Fruit fly (Drosophila melanogaster) whole organism, prepupa: Measurements from ENCODE around the gene CG42781.
A peak's percentile ranks its signal among the peaks of the same experiment; 100 is the strongest.

Source experiments
- Blimp-1 ChIP-seq: fragments of 200-800 bp; sonication (Bioruptor generic); optimal IDR thresholded peaks from 3 replicates; lab custom pipeline; 2017; ENCODE audit warnings: missing biosample characterization, missing genetic modification characterization, mild to moderate bottlenecking, moderate library complexity, missing genetic modification reagents
- CG10669 ChIP-seq: fragments of 200-800 bp; sonication (Bioruptor generic); optimal IDR thresholded peaks from 3 replicates; lab custom pipeline; 2018; ENCODE audit warnings: missing biosample characterization, mild to moderate bottlenecking, missing genetic modification characterization, moderate library complexity
- CG11294 ChIP-seq: fragments of 200-800 bp; sonication (Bioruptor generic); IDR thresholded peaks from 2 replicates; pipeline ENCODE4 v1.3.6; 2022; ENCODE audit warnings: missing biosample characterization, missing genetic modification characterization
- CG11762 ChIP-seq: fragments of 200-800 bp; sonication (Bioruptor generic); optimal IDR thresholded peaks from 3 replicates; lab custom pipeline; 2016; ENCODE audit warnings: missing biosample characterization, missing genetic modification characterization; ENCODE audit not compliant: insufficient read depth
- CG11902 ChIP-seq: fragments of 200-800 bp; sonication (Bioruptor generic); optimal IDR thresholded peaks from 3 replicates; lab custom pipeline; 2016; ENCODE audit warnings: missing biosample characterization, missing genetic modification characterization
- CG15336 ChIP-seq: fragments of 200-800 bp; sonication (Bioruptor generic); IDR thresholded peaks from 2 replicates; pipeline ENCODE4 v1.3.6; 2022; ENCODE audit warnings: missing biosample characterization, missing genetic modification characterization
- CG1621 ChIP-seq: fragments of 200-800 bp; sonication (Bioruptor generic); optimal IDR thresholded peaks from 3 replicates; lab custom pipeline; 2018; ENCODE audit warnings: missing biosample characterization, mild to moderate bottlenecking, missing genetic modification characterization
- CG31627 ChIP-seq: fragments of 200-800 bp; sonication (Bioruptor generic); optimal IDR thresholded peaks from 3 replicates; lab custom pipeline; 2016; ENCODE audit warnings: missing biosample characterization, missing genetic modification characterization
- CG32006 ChIP-seq: fragments of 200-800 bp; sonication (Bioruptor generic); optimal IDR thresholded peaks from 3 replicates; lab custom pipeline; 2017; ENCODE audit warnings: missing biosample characterization, mild to moderate bottlenecking, missing genetic modification characterization
- CG34406 ChIP-seq: fragments of 200-800 bp; sonication (Bioruptor generic); optimal IDR thresholded peaks from 3 replicates; lab custom pipeline; 2016; ENCODE audit warnings: missing biosample characterization, missing genetic modification characterization
- CG3919 ChIP-seq: fragments of 200-800 bp; sonication (Bioruptor generic); optimal IDR thresholded peaks from 3 replicates; lab custom pipeline; 2016; ENCODE audit warnings: missing biosample characterization, missing genetic modification characterization
- CG6276 ChIP-seq: fragments of 200-800 bp; sonication (Bioruptor generic); optimal IDR thresholded peaks from 2 replicates; lab custom pipeline; 2017; ENCODE audit warnings: missing biosample characterization, mild to moderate bottlenecking, missing genetic modification characterization
- CG6792 ChIP-seq: fragments of 200-800 bp; sonication (Bioruptor generic); optimal IDR thresholded peaks from 3 replicates; lab custom pipeline; 2016; ENCODE audit warnings: missing biosample characterization, missing genetic modification characterization
- CG6808 ChIP-seq: fragments of 200-800 bp; sonication (Bioruptor generic); optimal IDR thresholded peaks from 3 replicates; lab custom pipeline; 2017; ENCODE audit warnings: missing biosample characterization, missing genetic modification characterization, mild to moderate bottlenecking, moderate library complexity, missing genetic modification reagents
- CG6854 ChIP-seq: fragments of 200-800 bp; sonication (Bioruptor generic); optimal IDR thresholded peaks from 2 replicates; lab custom pipeline; 2017; ENCODE audit warnings: missing biosample characterization, mild to moderate bottlenecking, missing genetic modification characterization
- CG7368 ChIP-seq: fragments of 200-800 bp; sonication (Bioruptor generic); optimal IDR thresholded peaks from 3 replicates; lab custom pipeline; 2016; ENCODE audit warnings: missing biosample characterization, missing genetic modification characterization
- CG8119 ChIP-seq: fragments of 200-800 bp; sonication (Bioruptor generic); IDR thresholded peaks from 3 replicates; pipeline ENCODE4 v1.3.6; 2022; ENCODE audit warnings: missing biosample characterization, missing genetic modification characterization
- CG8319 ChIP-seq: fragments of 200-800 bp; sonication (Bioruptor generic); optimal IDR thresholded peaks from 3 replicates; lab custom pipeline; 2016; ENCODE audit warnings: missing biosample characterization, missing genetic modification characterization
- CG9139 ChIP-seq: fragments of 200-800 bp; sonication (Bioruptor generic); optimal IDR thresholded peaks from 3 replicates; lab custom pipeline; 2017; ENCODE audit warnings: missing biosample characterization, mild to moderate bottlenecking, missing genetic modification characterization
- Eip75B ChIP-seq: fragments of 200-800 bp; sonication (Bioruptor generic); optimal IDR thresholded peaks from 3 replicates; lab custom pipeline; 2016; ENCODE audit warnings: missing biosample characterization, missing genetic modification characterization
- Eip78C ChIP-seq: fragments of 200-800 bp; sonication (Bioruptor generic); peaks from one replicate; lab custom pipeline; 2016; ENCODE audit warnings: missing biosample characterization, missing genetic modification characterization
- Eip93F ChIP-seq: fragments of 200-800 bp; sonication (Bioruptor generic); optimal IDR thresholded peaks from 2 replicates; lab custom pipeline; 2016; ENCODE audit warnings: missing biosample characterization, mild to moderate bottlenecking, missing genetic modification characterization
- Ets21C ChIP-seq: fragments of 200-800 bp; sonication (Bioruptor generic); optimal IDR thresholded peaks from 3 replicates; lab custom pipeline; 2016; ENCODE audit warnings: missing biosample characterization, missing genetic modification characterization
- Hr39 ChIP-seq: fragments of 200-800 bp; sonication (Bioruptor generic); optimal IDR thresholded peaks from 2 replicates; lab custom pipeline; 2016; ENCODE audit warnings: missing biosample characterization, missing genetic modification characterization
- Hr4 ChIP-seq: fragments of 200-800 bp; sonication (Bioruptor generic); optimal IDR thresholded peaks from 3 replicates; lab custom pipeline; 2016; ENCODE audit warnings: missing biosample characterization, missing genetic modification characterization
- Lpt ChIP-seq: fragments of 200-800 bp; sonication (Bioruptor generic); optimal IDR thresholded peaks from 3 replicates; lab custom pipeline; 2016; ENCODE audit warnings: missing biosample characterization, missing genetic modification characterization
- Met ChIP-seq: fragments of 200-800 bp; sonication (Bioruptor generic); optimal IDR thresholded peaks from 3 replicates; lab custom pipeline; 2016; ENCODE audit warnings: missing biosample characterization, missing genetic modification characterization
- OdsH ChIP-seq: fragments of 200-800 bp; sonication (Bioruptor generic); optimal IDR thresholded peaks from 3 replicates; lab custom pipeline; 2016; ENCODE audit warnings: missing biosample characterization, missing genetic modification characterization
- Sox102F ChIP-seq: fragments of 200-800 bp; sonication (Bioruptor generic); optimal IDR thresholded peaks from 2 replicates; lab custom pipeline; 2016; ENCODE audit warnings: missing biosample characterization, mild to moderate bottlenecking, missing genetic modification characterization
- Sox14 ChIP-seq: fragments of 200-800 bp; sonication (Bioruptor generic); optimal IDR thresholded peaks from 3 replicates; lab custom pipeline; 2016; ENCODE audit warnings: missing biosample characterization, missing genetic modification characterization
- Sox15 ChIP-seq: fragments of 200-800 bp; sonication (Bioruptor generic); optimal IDR thresholded peaks from 3 replicates; lab custom pipeline; 2016; ENCODE audit warnings: missing biosample characterization, missing genetic modification characterization
- achi ChIP-seq: fragments of 200-800 bp; sonication (Bioruptor generic); optimal IDR thresholded peaks from 3 replicates; lab custom pipeline; 2016; ENCODE audit warnings: missing biosample characterization, missing genetic modification characterization
- acj6 ChIP-seq: fragments of 200-800 bp; sonication (Bioruptor generic); optimal IDR thresholded peaks from 3 replicates; lab custom pipeline; 2016; ENCODE audit warnings: missing biosample characterization, missing genetic modification characterization
- cyc ChIP-seq: fragments of 200-800 bp; sonication (Bioruptor generic); optimal IDR thresholded peaks from 3 replicates; lab custom pipeline; 2016; ENCODE audit warnings: missing biosample characterization, missing genetic modification characterization
- dac ChIP-seq: fragments of 200-800 bp; sonication (Bioruptor generic); optimal IDR thresholded peaks from 2 replicates; lab custom pipeline; 2017; ENCODE audit warnings: missing biosample characterization, mild to moderate bottlenecking, missing genetic modification characterization
- dsx ChIP-seq: fragments of 200-800 bp; optimal IDR thresholded peaks from 3 replicates; lab custom pipeline; 2019; ENCODE audit warnings: missing biosample characterization, mild to moderate bottlenecking, missing genetic modification characterization, moderate library complexity; ENCODE audit not compliant: poor library complexity, severe bottlenecking
- eg ChIP-seq: fragments of 200-800 bp; sonication (Bioruptor generic); IDR thresholded peaks from 3 replicates; pipeline ENCODE4 v1.3.6; 2022; ENCODE audit warnings: missing biosample characterization, missing genetic modification characterization
- fd59A ChIP-seq: fragments of 200-800 bp; sonication (Bioruptor generic); optimal IDR thresholded peaks from 2 replicates; lab custom pipeline; 2017; ENCODE audit warnings: missing biosample characterization, mild to moderate bottlenecking, missing genetic modification characterization, missing genetic modification reagents
- fd85E ChIP-seq: fragments of 200-800 bp; sonication (Bioruptor generic); optimal IDR thresholded peaks from 3 replicates; lab custom pipeline; 2016; ENCODE audit warnings: missing biosample characterization, missing genetic modification characterization
- lz ChIP-seq: fragments of 200-800 bp; sonication (Bioruptor generic); optimal IDR thresholded peaks from 3 replicates; lab custom pipeline; 2016; ENCODE audit warnings: missing biosample characterization, missing genetic modification characterization
- net ChIP-seq: fragments of 200-800 bp; sonication (Bioruptor generic); optimal IDR thresholded peaks from 3 replicates; lab custom pipeline; 2016; ENCODE audit warnings: missing biosample characterization, missing genetic modification characterization
- pdm3 ChIP-seq: fragments of 200-800 bp; sonication (Bioruptor generic); optimal IDR thresholded peaks from 3 replicates; lab custom pipeline; 2016; ENCODE audit warnings: missing biosample characterization, missing genetic modification characterization
- salr ChIP-seq, 2 experiments: fragments of 200-800 bp; sonication (Bioruptor generic); optimal IDR thresholded peaks; 3 replicates each; lab custom pipeline; 2016 to 2018; ENCODE audit warnings: missing biosample characterization in 2 of 2, missing genetic modification characterization in 2 of 2, mild to moderate bottlenecking in 1 of 2
- spab ChIP-seq: fragments of 200-800 bp; sonication (Bioruptor generic); optimal IDR thresholded peaks from 2 replicates; lab custom pipeline; 2017; ENCODE audit warnings: missing biosample characterization, mild to moderate bottlenecking, missing genetic modification characterization, missing genetic modification reagents
- svp ChIP-seq: fragments of 200-800 bp; sonication (Bioruptor generic); peaks from one replicate; lab custom pipeline; 2016; ENCODE audit warnings: missing biosample characterization, missing genetic modification characterization
- topi ChIP-seq: fragments of 200-800 bp; sonication (Bioruptor generic); optimal IDR thresholded peaks from 3 replicates; lab custom pipeline; 2016; ENCODE audit warnings: missing biosample characterization, missing genetic modification characterization
- vri ChIP-seq: fragments of 200-800 bp; sonication (Bioruptor generic); optimal IDR thresholded peaks from 3 replicates; lab custom pipeline; 2016; ENCODE audit warnings: missing biosample characterization, mild to moderate bottlenecking, missing genetic modification characterization

Gene CG42781

DNA sequence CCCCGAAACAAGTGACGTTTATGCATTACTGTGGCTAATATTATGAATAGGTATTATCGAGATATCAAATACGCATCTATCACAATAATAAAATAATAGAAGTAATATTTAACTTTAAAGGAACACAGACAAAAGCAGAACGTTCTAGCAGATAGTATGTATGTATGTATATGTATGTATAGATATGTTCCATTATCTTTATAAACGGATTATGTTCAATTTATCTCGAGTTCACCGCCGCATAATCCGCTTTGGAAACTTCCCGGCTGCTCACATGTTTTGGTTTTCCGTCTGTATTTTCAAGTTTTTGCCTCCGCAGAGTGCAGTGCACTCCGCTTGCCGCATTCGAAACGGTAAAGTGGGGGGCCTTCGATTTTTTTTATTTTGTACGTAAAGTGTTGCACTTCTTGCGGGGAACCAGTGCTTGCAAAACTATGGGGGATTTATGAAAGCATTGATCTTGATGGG, 47.2 kb downstream of the CG42781 start (continued):
- TF ChIP-seq CG11762 (GFP tag; lab: Kevin White, UChicago): no peak
- TF ChIP-seq Eip75B (GFP tag; lab: Kevin White, UChicago): peak; percentile 83
- TF ChIP-seq CG31627 (GFP tag; lab: Kevin White, UChicago): peak; percentile 28
- TF ChIP-seq Eip78C (GFP tag; lab: Kevin White, UChicago): peak; percentile 93
- TF ChIP-seq Lpt (GFP tag; lab: Kevin White, UChicago): no peak
- TF ChIP-seq CG11902 (GFP tag; lab: Kevin White, UChicago): peak; percentile 24
- peak; percentile 86 for TF ChIP-seq svp (GFP tag; lab: Kevin White, UChicago)
- peak; percentile 79 for TF ChIP-seq CG8119
- peak; percentile 75 for TF ChIP-seq Sox102F (GFP tag; lab: Kevin White, UChicago)
- TF ChIP-seq dsx (GFP tag; lab: Kevin White, UChicago): peak; percentile 91
- peak; percentile 65 for TF ChIP-seq CG34406
- peak; percentile 32 for TF ChIP-seq Ets21C (GFP tag; lab: Kevin White, UChicago)
- peak; percentile 78 for TF ChIP-seq Met (GFP tag; lab: Kevin White, UChicago)
- TF ChIP-seq cyc (GFP tag; lab: Kevin White, UChicago): peak; percentile 46
- TF ChIP-seq Hr39 (GFP tag; lab: Kevin White, UChicago): peak; percentile 11
- TF ChIP-seq CG6854 (GFP tag; lab: Kevin White, UChicago): peak; percentile 25
- peak; percentile 53 for TF ChIP-seq CG1621 (tag; lab: Kevin White, UChicago)
- peak; percentile 13 for TF ChIP-seq Sox15 (GFP tag; lab: Kevin White, UChicago)
- peak; percentile 58 for TF ChIP-seq pdm3 (GFP tag; lab: Kevin White, UChicago)
- TF ChIP-seq, all 60 proteins: peak for 54

DNA sequence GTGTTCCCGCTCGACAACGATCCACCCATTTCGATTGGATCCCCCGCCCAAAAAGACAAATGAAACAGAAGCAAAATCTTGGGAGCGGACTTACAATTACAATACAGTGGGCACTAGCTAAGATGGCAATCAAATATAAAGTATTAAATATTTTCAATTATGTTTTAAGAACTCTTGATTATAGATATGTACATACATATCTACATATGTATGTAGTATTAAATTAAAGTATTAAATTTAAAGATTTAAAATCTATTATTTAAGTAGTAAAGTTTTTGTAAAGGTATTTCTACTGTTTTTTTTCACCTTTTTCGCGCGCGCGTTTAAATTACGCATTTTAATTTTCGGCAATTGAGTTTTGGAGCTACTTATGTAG, 48.0 kb downstream of the CG42781 start:
- TF ChIP-seq topi (GFP tag; lab: Kevin White, UChicago): no peak
- TF ChIP-seq Blimp-1 (GFP tag; lab: Kevin White, UChicago): no peak
- TF ChIP-seq fd59A (GFP tag; lab: Kevin White, UChicago): peak; percentile 46
- no peak for TF ChIP-seq Hr39 (GFP tag; lab: Kevin White, UChicago)
- peak; percentile 61 for TF ChIP-seq CG32006 (GFP tag; lab: Kevin White, UChicago)
- no peak for TF ChIP-seq svp (GFP tag; lab: Kevin White, UChicago)
- peak; percentile 59 for TF ChIP-seq CG3919 (GFP tag; lab: Kevin White, UChicago)
- TF ChIP-seq CG6276 (GFP tag; lab: Kevin White, UChicago): peak; percentile 37
- TF ChIP-seq Eip78C (GFP tag; lab: Kevin White, UChicago): peak; percentile 75
- peak; percentile 38; the same call in 1 of the 3 replicates for TF ChIP-seq eg (GFP tag; lab: Robert Waterston, UW)
- TF ChIP-seq CG6854 (GFP tag; lab: Kevin White, UChicago): no peak
- no peak for TF ChIP-seq net (GFP tag; lab: Kevin White, UChicago)
- peak; percentile 38 for TF ChIP-seq CG6792 (GFP tag; lab: Kevin White, UChicago)
- no peak for TF ChIP-seq Sox102F (GFP tag; lab: Kevin White, UChicago)
- peak; percentile 72 for TF ChIP-seq achi (GFP tag; lab: Kevin White, UChicago)
- no peak for TF ChIP-seq Eip75B (GFP tag; lab: Kevin White, UChicago)
- peak; percentile 31 for TF ChIP-seq CG9139
- TF ChIP-seq Lpt (GFP tag; lab: Kevin White, UChicago): peak; percentile 31
- no peak for TF ChIP-seq lz
- peak; percentile 78 for TF ChIP-seq CG8119
- peak; percentile 40 for TF ChIP-seq CG34406
- peak; percentile 69 for TF ChIP-seq CG6808 (GFP tag; lab: Kevin White, UChicago)
- no peak for TF ChIP-seq Hr4 (GFP tag; lab: Kevin White, UChicago)
- TF ChIP-seq acj6 (GFP tag; lab: Kevin White, UChicago): peak; percentile 58
- no peak for TF ChIP-seq Eip93F
- peak; percentile 62 for TF ChIP-seq dsx (GFP tag; lab: Kevin White, UChicago)
- TF ChIP-seq CG11902 (GFP tag; lab: Kevin White, UChicago): no peak
- peak; percentile 66 for TF ChIP-seq CG10669 (GFP tag; lab: Kevin White, UChicago)
- TF ChIP-seq spab: peak; percentile 56
- no peak for TF ChIP-seq vri
- no peak for TF ChIP-seq fd85E (GFP tag; lab: Kevin White, UChicago)
- peak; percentile 70 for TF ChIP-seq CG15336 (GFP tag; lab: Robert Waterston, UW)
- peak; percentile 73 for TF ChIP-seq OdsH (GFP tag; lab: Kevin White, UChicago)
- TF ChIP-seq salr (GFP tag; optimal IDR thresholded peaks at IDR 0.05; lab: Kevin White, UChicago): peak in 1 of 2 experiments; percentile 40
- TF ChIP-seq dac: no peak
- no peak for TF ChIP-seq Sox14 (GFP tag; lab: Kevin White, UChicago)
- TF ChIP-seq CG31627 (GFP tag; lab: Kevin White, UChicago): no peak
- TF ChIP-seq CG7368: peak; percentile 42
- no peak for TF ChIP-seq Ets21C (GFP tag; lab: Kevin White, UChicago)
- no peak for TF ChIP-seq CG1621 (tag; lab: Kevin White, UChicago)
- no peak for TF ChIP-seq CG8319 (GFP tag; lab: Kevin White, UChicago)
- peak; percentile 10 for TF ChIP-seq Met (GFP tag; lab: Kevin White, UChicago)
- peak; percentile 25; the same call in 1 of the 2 replicates for TF ChIP-seq CG11294 (GFP tag; lab: Robert Waterston, UW)
